Worm (Caenorhabditis elegans): ENCODE measurements around the gene Y110A2AL.7.

- TF ChIP-seq klf-2 (GFP tag; conservative IDR thresholded peaks at IDR 0.05), result no peak
- no peak for TF ChIP-seq cog-1 (tag; optimal IDR thresholded peaks at IDR 0.05)
- no peak for TF ChIP-seq ztf-23 (GFP tag; IDR thresholded peaks at IDR 0.05)
- no peak for TF ChIP-seq ref-1 (GFP tag; conservative IDR thresholded peaks at IDR 0.05)
- TF ChIP-seq flt-1 (GFP tag; IDR thresholded peaks at IDR 0.05), result no peak
- no peak for TF ChIP-seq T22C8.4 (GFP tag; IDR thresholded peaks at IDR 0.05)
- TF ChIP-seq ztf-29 (GFP tag; IDR thresholded peaks at IDR 0.05), result no peak
- no peak for TF ChIP-seq med-1 (GFP tag; optimal IDR thresholded peaks at IDR 0.05; ENCODE audit: insufficient read depth)
These were observed 38.7 kb downstream of the Y110A2AL.7 start for ce11 chrII:2804245-2804644.

Measured in whole organism, midembryonic.